Fruit fly (Drosophila melanogaster) whole organism: ENCODE results near the gene CG5895.

Source experiments
- CG8478 ChIP-seq: fragments of >200 bp; optimal IDR thresholded peaks from 2 replicates; lab custom pipeline; 2018; ENCODE audit warnings: inconsistent platforms
- Dll ChIP-seq: fragments of >200 bp; optimal IDR thresholded peaks from 2 replicates; lab custom pipeline; 2017
- usp ChIP-seq: fragments of >200 bp; optimal IDR thresholded peaks from 2 replicates; lab custom pipeline; 2017; ENCODE audit warnings: missing biosample characterization, missing genetic modification characterization, mixed read lengths

- no peak for TF ChIP-seq CG8478 (lab: Kevin White, UChicago)
- TF ChIP-seq usp (GFP tag; lab: Kevin White, UChicago): no peak
- no peak for TF ChIP-seq Dll (lab: Kevin White, UChicago)
These were observed 1.1 kb upstream of the CG5895 start, which contains the start of gene CG42538 for dm6 chr3L:16034224-16034623.
